Fruit fly (Drosophila melanogaster) whole organism, embryonic: ENCODE results near the gene CG42835.

ENCODE experiments used
- CG10147 ChIP-seq: fragments of 200-800 bp; sonication (Bioruptor generic); optimal IDR thresholded peaks from 2 replicates; lab custom pipeline; 2019; ENCODE audit warnings: missing biosample characterization, mild to moderate bottlenecking, missing genetic modification characterization, moderate library complexity
- CG10321 ChIP-seq: fragments of 200-800 bp; sonication (Bioruptor generic); IDR thresholded peaks from 2 replicates; pipeline ENCODE4 v1.3.6; 2022; ENCODE audit warnings: missing biosample characterization, missing genetic modification characterization
- CG12769 ChIP-seq: fragments of 200-800 bp; sonication (Bioruptor generic); optimal IDR thresholded peaks from 2 replicates; lab custom pipeline; 2019; ENCODE audit warnings: missing biosample characterization, mild to moderate bottlenecking, missing genetic modification characterization, moderate library complexity
- CG14014 ChIP-seq: fragments of 200-800 bp; sonication (Bioruptor generic); IDR thresholded peaks from 2 replicates; pipeline ENCODE4 v1.3.6; 2022; ENCODE audit warnings: missing biosample characterization, missing genetic modification characterization
- CG14667 ChIP-seq: fragments of 200-800 bp; sonication (Bioruptor generic); IDR thresholded peaks from 2 replicates; pipeline ENCODE4 v1.3.6; 2022; ENCODE audit warnings: missing biosample characterization, missing genetic modification characterization
- CG15601 ChIP-seq: fragments of 200-800 bp; sonication (Bioruptor generic); optimal IDR thresholded peaks from 3 replicates; lab custom pipeline; 2019; ENCODE audit warnings: missing biosample characterization, mild to moderate bottlenecking, missing genetic modification characterization, moderate library complexity
- CG17385 ChIP-seq: fragments of 200-800 bp; sonication (Bioruptor generic); optimal IDR thresholded peaks from 3 replicates; lab custom pipeline; 2018; ENCODE audit warnings: missing biosample characterization, mild to moderate bottlenecking, missing genetic modification characterization
- CG17912 ChIP-seq: fragments of 200-800 bp; sonication (Bioruptor generic); optimal IDR thresholded peaks from 2 replicates; lab custom pipeline; 2018; ENCODE audit warnings: missing biosample characterization, mild to moderate bottlenecking, missing genetic modification characterization
- CG32532 ChIP-seq: fragments of 200-800 bp; sonication (Bioruptor generic); IDR thresholded peaks from 2 replicates; pipeline ENCODE4 v1.3.6; 2022; ENCODE audit warnings: missing biosample characterization, missing genetic modification characterization
- CG3407 ChIP-seq: fragments of 200-800 bp; sonication (Bioruptor generic); optimal IDR thresholded peaks from 2 replicates; lab custom pipeline; 2018; ENCODE audit warnings: missing biosample characterization, mild to moderate bottlenecking, missing genetic modification characterization
- CG4617 ChIP-seq: fragments of 200-800 bp; sonication (Bioruptor generic); optimal IDR thresholded peaks from 3 replicates; lab custom pipeline; 2016; ENCODE audit warnings: missing biosample characterization, missing genetic modification characterization, borderline replicate concordance
- CG4730 ChIP-seq: fragments of 200-800 bp; sonication (Bioruptor generic); IDR thresholded peaks from 2 replicates; pipeline ENCODE4 v1.3.6; 2022; ENCODE audit warnings: missing biosample characterization, missing genetic modification characterization
- CG4820 ChIP-seq: fragments of 200-800 bp; sonication (Bioruptor generic); optimal IDR thresholded peaks from 3 replicates; lab custom pipeline; 2016; ENCODE audit warnings: missing biosample characterization, missing genetic modification characterization
- CG6272 ChIP-seq: fragments of 200-800 bp; sonication (Bioruptor generic); IDR thresholded peaks from 2 replicates; pipeline ENCODE4 v1.3.6; 2022; ENCODE audit warnings: missing biosample characterization, missing genetic modification characterization
- CG7745 ChIP-seq: fragments of 200-800 bp; sonication (Bioruptor generic); optimal IDR thresholded peaks from 2 replicates; lab custom pipeline; 2018; ENCODE audit warnings: missing biosample characterization, mild to moderate bottlenecking, missing genetic modification characterization, moderate library complexity
- CG8944 ChIP-seq: fragments of 200-800 bp; sonication (Bioruptor generic); optimal IDR thresholded peaks from 3 replicates; lab custom pipeline; 2016; ENCODE audit warnings: missing biosample characterization, missing genetic modification characterization
- Dip2 ChIP-seq: fragments of 200-800 bp; sonication (Bioruptor generic); IDR thresholded peaks from 2 replicates; pipeline ENCODE4 v1.3.6; 2022; ENCODE audit warnings: missing biosample characterization, missing genetic modification characterization
- Dip3 ChIP-seq: fragments of 200-800 bp; sonication (Bioruptor generic); optimal IDR thresholded peaks from 3 replicates; lab custom pipeline; 2016; ENCODE audit warnings: missing biosample characterization, missing genetic modification characterization
- HLH54F ChIP-seq: fragments of 200-800 bp; sonication (Bioruptor generic); optimal IDR thresholded peaks from 3 replicates; lab custom pipeline; 2016; ENCODE audit warnings: missing biosample characterization, missing genetic modification characterization
- HLHmδ ChIP-seq: fragments of 200-800 bp; sonication (Bioruptor generic); optimal IDR thresholded peaks from 2 replicates; lab custom pipeline; 2018; ENCODE audit warnings: missing biosample characterization, mild to moderate bottlenecking, missing genetic modification characterization, moderate library complexity
- Hand ChIP-seq: fragments of 200-800 bp; sonication (Bioruptor generic); optimal IDR thresholded peaks from 2 replicates; lab custom pipeline; 2017; ENCODE audit warnings: mild to moderate bottlenecking, missing biosample characterization, missing genetic modification reagents, missing genetic modification characterization
- Hmr ChIP-seq: fragments of 200-800 bp; sonication (Bioruptor generic); optimal IDR thresholded peaks from 3 replicates; lab custom pipeline; 2017; ENCODE audit warnings: mild to moderate bottlenecking, missing biosample characterization, missing genetic modification reagents, missing genetic modification characterization
- MESR4 ChIP-seq: fragments of 200-800 bp; sonication (Bioruptor generic); optimal IDR thresholded peaks from 2 replicates; lab custom pipeline; 2018; ENCODE audit warnings: missing biosample characterization, mild to moderate bottlenecking, missing genetic modification characterization, moderate library complexity
- NfI ChIP-seq: fragments of 200-800 bp; sonication (Bioruptor generic); optimal IDR thresholded peaks from 3 replicates; lab custom pipeline; 2018; ENCODE audit warnings: missing biosample characterization, mild to moderate bottlenecking, missing genetic modification characterization, moderate library complexity
- Oaz ChIP-seq: fragments of 200-800 bp; sonication (Bioruptor generic); IDR thresholded peaks from 2 replicates; pipeline ENCODE4 v1.3.6; 2022; ENCODE audit warnings: missing biosample characterization, missing genetic modification characterization
- Ravus ChIP-seq: fragments of 200-800 bp; sonication (Bioruptor generic); IDR thresholded peaks from 2 replicates; pipeline ENCODE4 v1.3.6; 2022; ENCODE audit warnings: missing biosample characterization, missing genetic modification characterization
- Stat92E ChIP-seq, 3 experiments: fragments of >200 bp in 2 of 3; fragments of 200-800 bp in 1 of 3; sonication (Bioruptor generic) in 1 of 3; optimal IDR thresholded peaks; 2 replicates each; lab custom pipeline; 2017 to 2019; ENCODE audit warnings: missing biosample characterization in 3 of 3, missing genetic modification characterization in 3 of 3, mild to moderate bottlenecking in 1 of 3, moderate library complexity in 1 of 3
- Tbp ChIP-seq: fragments of >200 bp; optimal IDR thresholded peaks from 2 replicates; lab custom pipeline; 2018; ENCODE audit warnings: missing biosample characterization, missing genetic modification characterization
- Vsx1 ChIP-seq: fragments of 200-800 bp; sonication (Bioruptor generic); optimal IDR thresholded peaks from 2 replicates; lab custom pipeline; 2017; ENCODE audit warnings: missing biosample characterization, mild to moderate bottlenecking, missing genetic modification characterization, missing genetic modification reagents
- bowl ChIP-seq: fragments of 200-800 bp; sonication (Bioruptor generic); IDR thresholded peaks from 2 replicates; pipeline ENCODE4 v1.3.6; 2022; ENCODE audit warnings: missing biosample characterization, missing genetic modification characterization
- cas ChIP-seq: fragments of 200-800 bp; sonication (Bioruptor generic); IDR thresholded peaks from 2 replicates; pipeline ENCODE4 v1.3.6; 2022; ENCODE audit warnings: missing biosample characterization, missing genetic modification characterization
- chif ChIP-seq, 2 experiments: fragments of 200-800 bp; sonication (Bioruptor generic); optimal IDR thresholded peaks; 3 replicates each; lab custom pipeline; 2016; ENCODE audit warnings: missing biosample characterization in 2 of 2, missing genetic modification characterization in 2 of 2
- cwo ChIP-seq: fragments of 200-800 bp; sonication (Bioruptor generic); optimal IDR thresholded peaks from 3 replicates; lab custom pipeline; 2017; ENCODE audit warnings: missing biosample characterization, missing genetic modification characterization, mild to moderate bottlenecking, moderate library complexity, missing genetic modification reagents
- fd96Cb ChIP-seq: fragments of 200-800 bp; sonication (Bioruptor generic); optimal IDR thresholded peaks from 2 replicates; lab custom pipeline; 2018; ENCODE audit warnings: missing biosample characterization, mild to moderate bottlenecking, missing genetic modification characterization, moderate library complexity
- gcm2 ChIP-seq: fragments of 200-800 bp; sonication (Bioruptor generic); optimal IDR thresholded peaks from 2 replicates; lab custom pipeline; 2016; ENCODE audit warnings: missing biosample characterization, missing genetic modification characterization
- insv ChIP-seq, 2 experiments: fragments of 200-800 bp; sonication (Bioruptor generic); optimal IDR thresholded peaks; 3 replicates each; lab custom pipeline; 2016 to 2018; ENCODE audit warnings: missing biosample characterization in 2 of 2, missing genetic modification characterization in 2 of 2
- jing ChIP-seq: fragments of 200-800 bp; sonication (Bioruptor generic); optimal IDR thresholded peaks from 2 replicates; lab custom pipeline; 2018; ENCODE audit warnings: missing biosample characterization, mild to moderate bottlenecking, missing genetic modification characterization
- oc ChIP-seq: fragments of 200-800 bp; sonication (Bioruptor generic); optimal IDR thresholded peaks from 2 replicates; lab custom pipeline; 2018; ENCODE audit warnings: missing biosample characterization, mild to moderate bottlenecking, missing genetic modification characterization, moderate library complexity
- org-1 ChIP-seq: fragments of 200-800 bp; sonication (Bioruptor generic); optimal IDR thresholded peaks from 2 replicates; lab custom pipeline; 2017; ENCODE audit warnings: missing biosample characterization, missing genetic modification characterization
- p53 ChIP-seq: fragments of 200-800 bp; sonication (Bioruptor generic); optimal IDR thresholded peaks from 2 replicates; lab custom pipeline; 2016; ENCODE audit warnings: missing biosample characterization, missing genetic modification characterization
- psq ChIP-seq: fragments of 200-800 bp; sonication (Bioruptor generic); optimal IDR thresholded peaks from 2 replicates; lab custom pipeline; 2017; ENCODE audit warnings: missing biosample characterization, missing genetic modification characterization
- sima ChIP-seq: fragments of 200-800 bp; sonication (Bioruptor generic); optimal IDR thresholded peaks from 2 replicates; lab custom pipeline; 2016; ENCODE audit warnings: missing biosample characterization, missing genetic modification characterization
- sob ChIP-seq: fragments of 200-800 bp; sonication (Bioruptor generic); IDR thresholded peaks from 2 replicates; pipeline ENCODE4 v1.3.6; 2022; ENCODE audit warnings: missing biosample characterization, missing genetic modification characterization
- tna ChIP-seq: fragments of 200-800 bp; sonication (Bioruptor generic); IDR thresholded peaks from 2 replicates; pipeline ENCODE4 v1.3.6; 2022; ENCODE audit warnings: missing biosample characterization, missing genetic modification characterization; ENCODE audit not compliant: partially characterized antibody
- toy ChIP-seq: fragments of 200-800 bp; sonication (Bioruptor generic); IDR thresholded peaks from 2 replicates; pipeline ENCODE4 v1.3.6; 2022; ENCODE audit warnings: missing biosample characterization, missing genetic modification characterization
- twi ChIP-seq: fragments of 200-800 bp; optimal IDR thresholded peaks from 2 replicates; lab custom pipeline; 2019; ENCODE audit warnings: missing biosample characterization, mild to moderate bottlenecking, missing genetic modification characterization, moderate library complexity
- wek ChIP-seq: fragments of 200-800 bp; sonication (Bioruptor generic); optimal IDR thresholded peaks from 3 replicates; lab custom pipeline; 2018; ENCODE audit warnings: missing biosample characterization, mild to moderate bottlenecking, missing genetic modification characterization, moderate library complexity
- wor ChIP-seq: fragments of 200-800 bp; sonication (Bioruptor generic); IDR thresholded peaks from 2 replicates; pipeline ENCODE4 v1.3.6; 2022; ENCODE audit warnings: missing biosample characterization, missing genetic modification characterization
- zf30C ChIP-seq: fragments of 200-800 bp; sonication (Bioruptor generic); optimal IDR thresholded peaks from 3 replicates; lab custom pipeline; 2018; ENCODE audit warnings: missing biosample characterization, mild to moderate bottlenecking, missing genetic modification characterization
- zfh1 ChIP-seq: fragments of 200-800 bp; sonication (Bioruptor generic); IDR thresholded peaks from 3 replicates; pipeline ENCODE4 v1.3.6; 2022; ENCODE audit warnings: missing biosample characterization, missing genetic modification characterization

CG42835 gene

dm6 chr3R:17402434-17402833, 18.0 kb upstream of the CG42835 start, which contains the start of gene Sur-8 (continued):
- TF ChIP-seq Oaz (GFP tag; lab: Robert Waterston, UW) (0 out of 2 replicates have a peak, but pooled peaks have one; percentile 45), cas (GFP tag; lab: Robert Waterston, UW) (0 out of 2 replicates have a peak, but pooled peaks have one; percentile 24), bowl (GFP tag; lab: Robert Waterston, UW) (0 out of 2 replicates have a peak, but pooled peaks have one; percentile 5), sima (GFP tag; lab: Kevin White, UChicago) (no peak), NfI (GFP tag; lab: Kevin White, UChicago) (peak; percentile 67), CG6272 (GFP tag; lab: Robert Waterston, UW) (peak; percentile 51; the same call in 1 of the 2 replicates), wek (peak; percentile 25), tna (GFP tag; lab: Robert Waterston, UW) (0 out of 2 replicates have a peak, but pooled peaks have one; percentile 20), Stat92E (GFP tag; optimal IDR thresholded peaks at IDR 0.05; lab: Kevin White, UChicago) (no peak), sob (GFP tag; lab: Robert Waterston, UW) (peak; percentile 67), twi (no peak), CG15601 (tag; lab: Kevin White, UChicago) (no peak), jing (GFP tag; lab: Kevin White, UChicago) (no peak), insv (GFP tag; optimal IDR thresholded peaks at IDR 0.05; lab: Kevin White, UChicago) (no peak), CG8944 (GFP tag; lab: Kevin White, UChicago) (peak; percentile 69), Vsx1 (GFP tag; lab: Kevin White, UChicago) (peak; percentile 3), MESR4 (GFP tag; lab: Kevin White, UChicago) (no peak), chif (GFP tag; optimal IDR thresholded peaks at IDR 0.05; lab: Kevin White, UChicago) (peak; percentile 17 to 74), p53 (GFP tag; lab: Kevin White, UChicago) (peak; percentile 9), CG4617 (GFP tag; lab: Kevin White, UChicago) (peak; percentile 32), HLHmδ (GFP tag; lab: Kevin White, UChicago) (peak; percentile 67), CG17912 (GFP tag; lab: Kevin White, UChicago) (peak; percentile 61), cwo (GFP tag; lab: Kevin White, UChicago) (no peak), CG14667 (GFP tag; lab: Robert Waterston, UW) (peak; percentile 41; the same call in 1 of the 2 replicates), CG10147 (no peak), CG17385 (GFP tag; lab: Kevin White, UChicago) (peak; percentile 35), Ravus (GFP tag; lab: Robert Waterston, UW) (no peak; the same call in 1 of the 2 replicates), Tbp (GFP tag; lab: Kevin White, UChicago) (no peak), toy (GFP tag; lab: Robert Waterston, UW) (peak; percentile 21; the same call in 1 of the 2 replicates), Hmr (GFP tag; lab: Kevin White, UChicago) (peak; percentile 76), CG3407 (GFP tag; lab: Kevin White, UChicago) (peak; percentile 26), Hand (GFP tag; lab: Kevin White, UChicago) (no peak), CG4730 (peak; percentile 71), CG14014 (GFP tag; lab: Robert Waterston, UW) (peak; percentile 71; the same call in 1 of the 2 replicates), Dip3 (peak; percentile 39), CG12769 (tag; lab: Kevin White, UChicago) (peak; percentile 64), psq (GFP tag; lab: Kevin White, UChicago) (no peak), CG10321 (GFP tag; lab: Robert Waterston, UW) (no peak), Dip2 (GFP tag; lab: Robert Waterston, UW) (no peak), zf30C (GFP tag; lab: Kevin White, UChicago) (no peak), HLH54F (peak; percentile 43), CG32532 (GFP tag; lab: Robert Waterston, UW) (peak; percentile 95), CG4820 (GFP tag; lab: Kevin White, UChicago) (peak; percentile 52), fd96Cb (peak; percentile 1), oc (tag; lab: Kevin White, UChicago) (no peak), gcm2 (GFP tag; lab: Kevin White, UChicago) (no peak), zfh1 (GFP tag; lab: Robert Waterston, UW) (peak; percentile 86), CG7745 (no peak), wor (GFP tag; lab: Robert Waterston, UW) (peak; percentile 29), org-1 (GFP tag; lab: Kevin White, UChicago) (peak; percentile 24)
